ENCODE assay signal across 2 worm cellular contexts in genomic region chrX:14084230-14084629, ce11.
TF ChIP-seq lines count a peak whose summit lies in the region.

TSS of gene C33G3.6 (minus strand) at chrX:14084330.

TF ChIP-seq in whole organism, L3 larva, 47 proteins besides CTCF, POLR2A, EP300 and RAD21:
- peak; percentile 19 for TF ChIP-seq egl-5 (tag; optimal IDR thresholded peaks at IDR 0.05; lab: Kevin White, UChicago)
- TF ChIP-seq lin-15B (tag; optimal IDR thresholded peaks at IDR 0.05; lab: Kevin White, UChicago), result no peak
- no peak for TF ChIP-seq elt-2 (tag; optimal IDR thresholded peaks at IDR 0.05; lab: Kevin White, UChicago)
- no peak for TF ChIP-seq R02D3.7 (tag; optimal IDR thresholded peaks at IDR 0.05; lab: Kevin White, UChicago)

TF ChIP-seq in whole organism, mixed stage, embryonic, 35 proteins besides CTCF, POLR2A, EP300 and RAD21:
- TF ChIP-seq zip-8 (tag; optimal IDR thresholded peaks at IDR 0.05; lab: Kevin White, UChicago) (no peak), hlh-1 (tag; optimal IDR thresholded peaks at IDR 0.05; lab: Kevin White, UChicago) (peak; percentile 16)
